Worm (Caenorhabditis elegans): ENCODE measurements around the gene dyla-1.

The dyla-1 gene

DNA sequence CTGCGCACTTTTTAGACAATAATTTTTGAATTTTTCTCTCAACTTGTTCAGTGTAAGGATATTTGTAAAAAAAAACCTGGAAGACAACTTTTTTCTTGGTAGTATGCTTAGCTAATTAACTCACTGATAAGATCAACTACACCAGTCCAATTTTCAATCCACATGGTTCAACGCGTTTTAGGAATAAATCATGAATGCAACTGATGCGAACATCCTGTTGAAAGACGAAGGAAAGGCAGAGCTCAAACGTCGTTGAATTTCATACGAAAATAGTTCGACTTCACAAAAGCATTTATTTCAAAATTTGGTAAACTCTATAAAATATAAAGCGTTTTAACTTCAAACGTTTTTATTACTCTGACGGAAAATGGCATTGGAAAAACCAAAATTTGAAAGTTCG lies at the start of gene dyla-1:
TSS of gene dyla-1 (plus strand) at position 301 of the 400 bp plus-strand sequence.
- no peak for TF ChIP-seq ceh-79 (tag; optimal IDR thresholded peaks at IDR 0.05)
- no peak for TF ChIP-seq C17E4.6 (GFP tag; IDR thresholded peaks at IDR 0.05)
- TF ChIP-seq K11D2.4 (GFP tag; IDR thresholded peaks at IDR 0.05): no peak
- no peak for TF ChIP-seq repo-1 (tag; optimal IDR thresholded peaks at IDR 0.05)
- TF ChIP-seq mxl-1 (tag; optimal IDR thresholded peaks at IDR 0.05): no peak
- TF ChIP-seq efl-1 (GFP tag; optimal IDR thresholded peaks at IDR 0.05): no peak
- no peak for TF ChIP-seq lsy-27 (tag; optimal IDR thresholded peaks at IDR 0.05; ENCODE audit: borderline replicate concordance, insufficient read depth)
- no peak for TF ChIP-seq ztf-18 (tag; optimal IDR thresholded peaks at IDR 0.05)
- no peak for TF ChIP-seq ekl-4 (GFP tag; IDR thresholded peaks at IDR 0.05)

DNA sequence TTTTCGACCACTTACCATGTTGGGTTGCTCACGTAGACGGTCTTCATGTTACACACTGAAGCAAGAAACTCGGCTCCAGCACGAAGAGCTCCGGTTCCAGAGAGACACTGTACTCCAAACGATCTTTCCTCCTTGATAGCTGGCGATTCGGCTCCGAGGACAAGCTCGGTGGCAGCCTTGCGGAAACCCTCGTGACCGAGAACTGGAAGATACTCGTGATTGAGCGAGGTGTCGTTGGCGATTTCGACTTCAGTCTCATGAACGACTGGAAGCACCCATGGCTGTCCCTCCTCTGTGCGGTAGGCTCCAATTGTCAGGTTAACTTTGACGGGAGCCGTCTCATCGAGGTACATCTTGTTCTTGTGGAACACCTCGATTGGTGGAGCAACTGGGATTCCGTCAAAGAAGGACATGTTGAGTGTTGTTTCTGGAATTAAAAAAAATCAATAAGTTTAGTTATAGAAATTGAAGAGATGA lies 48.1 kb upstream of the dyla-1 start, which contains the start of gene got-1.2:
TSS of gene got-1.2 (minus strand) at position 427 of the 477 bp plus-strand sequence.
- TF ChIP-seq zfh-2 (GFP tag; conservative IDR thresholded peaks at IDR 0.05) (peak; percentile 64), F57A8.1 (GFP tag; optimal IDR thresholded peaks at IDR 0.05) (no peak), ceh-58 (GFP tag; IDR thresholded peaks at IDR 0.05) (no peak)

DNA sequence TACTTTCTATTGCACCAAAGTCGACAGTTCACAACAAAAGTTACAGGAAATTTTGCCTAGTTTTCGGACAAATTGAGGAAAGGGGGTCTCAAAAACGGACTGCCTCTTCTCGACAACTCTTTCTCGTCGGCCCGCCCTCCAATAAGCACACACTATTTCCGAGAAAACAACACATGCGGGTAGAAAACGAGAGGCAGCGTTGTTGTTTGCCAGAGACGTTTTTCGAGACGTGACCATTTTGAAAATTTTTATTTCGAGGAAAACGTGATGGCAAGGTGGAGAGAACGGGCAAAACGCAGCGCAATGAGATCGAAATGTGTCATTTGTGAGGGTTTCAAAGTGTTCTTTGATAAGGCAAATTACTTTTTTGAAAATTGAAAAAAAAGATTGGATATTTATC lies 47.4 kb upstream of the dyla-1 start:
- TF ChIP-seq lir-1 (GFP tag; conservative IDR thresholded peaks at IDR 0.05): 0 out of 2 replicates have a peak, but pooled peaks have one; percentile 40
- TF ChIP-seq attf-5 (GFP tag; optimal IDR thresholded peaks at IDR 0.05): peak; percentile 11
- peak; percentile 21 for TF ChIP-seq pha-4 (tag; optimal IDR thresholded peaks at IDR 0.05)
- TF ChIP-seq cebp-1 (GFP tag; IDR thresholded peaks at IDR 0.05): no peak
- peak; percentile 60 for TF ChIP-seq cebp-1 (tag; optimal IDR thresholded peaks at IDR 0.05)
- no peak for TF ChIP-seq F33H1.4 (GFP tag; IDR thresholded peaks at IDR 0.05)
- TF ChIP-seq zfh-2 (GFP tag; conservative IDR thresholded peaks at IDR 0.05): peak; percentile 36; the same call in 1 of the 2 replicates
- TF ChIP-seq aptf-2 (GFP tag; conservative IDR thresholded peaks at IDR 0.05): no peak
- peak; percentile 46; the same call in 1 of the 2 replicates for TF ChIP-seq hmg-1.2 (GFP tag; IDR thresholded peaks at IDR 0.05)
- TF ChIP-seq lin-40 (tag; optimal IDR thresholded peaks at IDR 0.05): peak; percentile 25
- no peak for TF ChIP-seq snpc-3.4 (tag; optimal IDR thresholded peaks at IDR 0.05)

- TF ChIP-seq snpc-1.1 (tag; optimal IDR thresholded peaks at IDR 0.05; ENCODE audit: insufficient read depth) (no peak), lin-40 (tag; optimal IDR thresholded peaks at IDR 0.05) (no peak), C17E4.6 (GFP tag; IDR thresholded peaks at IDR 0.05) (no peak), tlf-1 (GFP tag; optimal IDR thresholded peaks at IDR 0.05) (no peak), egrh-3 (GFP tag; IDR thresholded peaks at IDR 0.05) (no peak), fkh-3 (tag; optimal IDR thresholded peaks at IDR 0.05) (no peak), akir-1 (GFP tag; optimal IDR thresholded peaks at IDR 0.05) (no peak), ets-4 (GFP tag; optimal IDR thresholded peaks at IDR 0.05) (no peak), egl-18 (GFP tag; IDR thresholded peaks at IDR 0.05) (no peak), ztf-26 (tag; optimal IDR thresholded peaks at IDR 0.05) (no peak), F57C9.4 (tag; optimal IDR thresholded peaks at IDR 0.05) (no peak), nhr-120 (GFP tag; IDR thresholded peaks at IDR 0.05) (no peak), F49E8.2 (tag; optimal IDR thresholded peaks at IDR 0.05; ENCODE audit: insufficient read depth) (no peak), chd-7 (tag; optimal IDR thresholded peaks at IDR 0.05) (no peak), bed-2 (GFP tag; IDR thresholded peaks at IDR 0.05) (no peak), attf-3 (GFP tag; conservative IDR thresholded peaks at IDR 0.05) (no peak)
Observed at ce11 chrX:16795978-16796377, 44.9 kb upstream of the dyla-1 start, which contains the start of gene aak-2. aak-2 (plus strand) TSS chrX:16796087.
